Fruit fly (Drosophila melanogaster) whole organism, embryonic: ENCODE measurements around the gene CG12182.

Experiments used
- Asciz ChIP-seq: fragments of 200-800 bp; sonication (Bioruptor generic); optimal IDR thresholded peaks from 2 replicates; lab custom pipeline; 2017; ENCODE audit warnings: missing biosample characterization, mild to moderate bottlenecking, missing genetic modification characterization, missing genetic modification reagents
- Atf3 ChIP-seq: fragments of 200-800 bp; sonication (Bioruptor generic); optimal IDR thresholded peaks from 3 replicates; lab custom pipeline; 2016; ENCODE audit warnings: missing biosample characterization, missing genetic modification characterization
- CG10321 ChIP-seq: fragments of 200-800 bp; sonication (Bioruptor generic); IDR thresholded peaks from 2 replicates; pipeline ENCODE4 v1.3.6; 2022; ENCODE audit warnings: missing biosample characterization, missing genetic modification characterization
- CG11085 ChIP-seq: fragments of 200-800 bp; sonication (Bioruptor generic); IDR thresholded peaks from 2 replicates; pipeline ENCODE4 v1.3.6; 2022; ENCODE audit warnings: missing biosample characterization, missing genetic modification characterization
- CG12155 ChIP-seq: fragments of 200-800 bp; sonication (Bioruptor generic); optimal IDR thresholded peaks from 3 replicates; lab custom pipeline; 2016; ENCODE audit warnings: missing biosample characterization, missing genetic modification characterization
- CG12299 ChIP-seq: fragments of 200-800 bp; sonication (Bioruptor generic); optimal IDR thresholded peaks from 2 replicates; lab custom pipeline; 2018; ENCODE audit warnings: missing biosample characterization, mild to moderate bottlenecking, missing genetic modification characterization
- CG12659 ChIP-seq: fragments of 200-800 bp; sonication (Bioruptor generic); optimal IDR thresholded peaks from 3 replicates; lab custom pipeline; 2017; ENCODE audit warnings: mild to moderate bottlenecking, missing biosample characterization, missing genetic modification reagents, missing genetic modification characterization
- CG13894 ChIP-seq: fragments of 200-800 bp; sonication (Bioruptor generic); optimal IDR thresholded peaks from 3 replicates; lab custom pipeline; 2018; ENCODE audit warnings: missing biosample characterization, mild to moderate bottlenecking, missing genetic modification characterization, moderate library complexity
- CG14710 ChIP-seq: fragments of 200-800 bp; sonication (Bioruptor generic); optimal IDR thresholded peaks from 3 replicates; lab custom pipeline; 2019; ENCODE audit warnings: missing biosample characterization, mild to moderate bottlenecking, missing genetic modification characterization, moderate library complexity
- CG14965 ChIP-seq: fragments of 200-800 bp; sonication (Bioruptor generic); optimal IDR thresholded peaks from 2 replicates; lab custom pipeline; 2016; ENCODE audit warnings: missing biosample characterization, missing genetic modification characterization, borderline replicate concordance
- CG2120 ChIP-seq: fragments of 200-800 bp; sonication (Bioruptor generic); optimal IDR thresholded peaks from 3 replicates; lab custom pipeline; 2016; ENCODE audit warnings: missing biosample characterization, missing genetic modification characterization
- CG32532 ChIP-seq: fragments of 200-800 bp; sonication (Bioruptor generic); IDR thresholded peaks from 2 replicates; pipeline ENCODE4 v1.3.6; 2022; ENCODE audit warnings: missing biosample characterization, missing genetic modification characterization
- CG32772 ChIP-seq: fragments of 200-800 bp; sonication (Bioruptor generic); IDR thresholded peaks from 2 replicates; pipeline ENCODE4 v1.3.6; 2022; ENCODE audit warnings: missing biosample characterization, missing genetic modification characterization
- CG33213 ChIP-seq: fragments of 200-800 bp; sonication (Bioruptor generic); optimal IDR thresholded peaks from 3 replicates; lab custom pipeline; 2016; ENCODE audit warnings: missing biosample characterization, missing genetic modification characterization
- CG3726 ChIP-seq: fragments of 200-800 bp; sonication (Bioruptor generic); IDR thresholded peaks from 3 replicates; pipeline ENCODE4, ENCODE4 v1.3.6; 2022; ENCODE audit warnings: missing biosample characterization, missing genetic modification characterization
- CG4404 ChIP-seq: fragments of 200-800 bp; sonication (Bioruptor generic); IDR thresholded peaks from 2 replicates; pipeline ENCODE4 v1.3.6; 2022; ENCODE audit warnings: missing biosample characterization, missing genetic modification characterization
- CG4424 ChIP-seq: fragments of 200-800 bp; sonication (Bioruptor generic); optimal IDR thresholded peaks from 3 replicates; lab custom pipeline; 2016; ENCODE audit warnings: missing biosample characterization, missing genetic modification characterization
- CG4617 ChIP-seq: fragments of 200-800 bp; sonication (Bioruptor generic); optimal IDR thresholded peaks from 3 replicates; lab custom pipeline; 2016; ENCODE audit warnings: missing biosample characterization, missing genetic modification characterization, borderline replicate concordance
- CG6254 ChIP-seq: fragments of 200-800 bp; sonication (Bioruptor generic); optimal IDR thresholded peaks from 3 replicates; lab custom pipeline; 2017; ENCODE audit warnings: mild to moderate bottlenecking, missing biosample characterization, missing genetic modification reagents, missing genetic modification characterization
- CG6654 ChIP-seq: fragments of 200-800 bp; sonication (Bioruptor generic); optimal IDR thresholded peaks from 2 replicates; lab custom pipeline; 2017; ENCODE audit warnings: missing biosample characterization, mild to moderate bottlenecking, missing genetic modification characterization
- CG9797 ChIP-seq: fragments of 200-800 bp; sonication (Bioruptor generic); optimal IDR thresholded peaks from 3 replicates; lab custom pipeline; 2018; ENCODE audit warnings: missing biosample characterization, mild to moderate bottlenecking, missing genetic modification characterization
- Dll ChIP-seq: fragments of 200-800 bp; sonication (Bioruptor generic); IDR thresholded peaks from 4 replicates; pipeline ENCODE4 v1.3.6; 2022; ENCODE audit warnings: missing biosample characterization, missing genetic modification characterization; ENCODE audit not compliant: partially characterized antibody
- Fer2 ChIP-seq: fragments of 200-800 bp; sonication (Bioruptor generic); optimal IDR thresholded peaks from 2 replicates; lab custom pipeline; 2018; ENCODE audit warnings: missing biosample characterization, mild to moderate bottlenecking, missing genetic modification characterization, moderate library complexity
- Six4 ChIP-seq: fragments of 200-800 bp; sonication (Bioruptor generic); optimal IDR thresholded peaks from 2 replicates; lab custom pipeline; 2016; ENCODE audit warnings: missing biosample characterization, missing genetic modification characterization
- Sry-β ChIP-seq: fragments of 200-800 bp; sonication (Bioruptor generic); optimal IDR thresholded peaks from 2 replicates; lab custom pipeline; 2018; ENCODE audit warnings: missing biosample characterization, mild to moderate bottlenecking, missing genetic modification characterization, moderate library complexity
- Tbp ChIP-seq: fragments of >200 bp; optimal IDR thresholded peaks from 2 replicates; lab custom pipeline; 2018; ENCODE audit warnings: missing biosample characterization, missing genetic modification characterization
- az2 ChIP-seq: fragments of 200-800 bp; sonication (Bioruptor generic); optimal IDR thresholded peaks from 3 replicates; lab custom pipeline; 2016; ENCODE audit warnings: missing biosample characterization, missing genetic modification characterization
- bab2 ChIP-seq: fragments of 200-800 bp; sonication (Bioruptor generic); optimal IDR thresholded peaks from 2 replicates; lab custom pipeline; 2016; ENCODE audit warnings: missing biosample characterization, missing genetic modification characterization
- cato ChIP-seq: fragments of 200-800 bp; sonication (Bioruptor generic); optimal IDR thresholded peaks from 2 replicates; lab custom pipeline; 2016; ENCODE audit warnings: missing biosample characterization, missing genetic modification characterization, borderline replicate concordance
- ci ChIP-seq: fragments of 200-800 bp; sonication (Bioruptor generic); IDR thresholded peaks from 3 replicates; pipeline ENCODE4 v1.3.6; 2022; ENCODE audit warnings: missing biosample characterization, missing genetic modification characterization
- da ChIP-seq: fragments of 200-800 bp; sonication (Bioruptor generic); optimal IDR thresholded peaks from 2 replicates; lab custom pipeline; 2016; ENCODE audit warnings: missing biosample characterization, missing genetic modification characterization
- danr ChIP-seq: fragments of 200-800 bp; sonication (Bioruptor generic); IDR thresholded peaks from 2 replicates; pipeline ENCODE4 v1.3.6; 2022; ENCODE audit warnings: missing biosample characterization, missing genetic modification characterization
- dpn ChIP-seq, 2 experiments: fragments of 200-800 bp; sonication (Bioruptor generic); optimal IDR thresholded peaks; 3 replicates each; lab custom pipeline; 2016; ENCODE audit warnings: missing biosample characterization in 2 of 2, missing genetic modification characterization in 2 of 2
- fu2 ChIP-seq: fragments of 200-800 bp; sonication (Bioruptor generic); optimal IDR thresholded peaks from 2 replicates; lab custom pipeline; 2016; ENCODE audit warnings: missing biosample characterization, missing genetic modification characterization
- gfzf ChIP-seq: fragments of 200-800 bp; sonication (Bioruptor generic); optimal IDR thresholded peaks from 2 replicates; lab custom pipeline; 2016; ENCODE audit warnings: missing biosample characterization, mild to moderate bottlenecking, missing genetic modification characterization, moderate library complexity
- inv ChIP-seq: fragments of 200-800 bp; sonication (Bioruptor generic); IDR thresholded peaks from 2 replicates; pipeline ENCODE4 v1.3.6; 2022; ENCODE audit warnings: missing biosample characterization, missing genetic modification characterization; ENCODE audit not compliant: partially characterized antibody
- mam ChIP-seq: fragments of 200-800 bp; sonication (Bioruptor generic); optimal IDR thresholded peaks from 3 replicates; lab custom pipeline; 2016; ENCODE audit warnings: missing biosample characterization, missing genetic modification characterization
- oc ChIP-seq: fragments of 200-800 bp; sonication (Bioruptor generic); optimal IDR thresholded peaks from 2 replicates; lab custom pipeline; 2018; ENCODE audit warnings: missing biosample characterization, mild to moderate bottlenecking, missing genetic modification characterization, moderate library complexity
- otp ChIP-seq: fragments of 200-800 bp; sonication (Bioruptor generic); IDR thresholded peaks from 3 replicates; pipeline ENCODE4, ENCODE4 v1.3.6; 2022; ENCODE audit warnings: missing biosample characterization, missing genetic modification characterization
- peb ChIP-seq: fragments of 200-800 bp; sonication (Bioruptor generic); IDR thresholded peaks from 2 replicates; pipeline ENCODE4 v1.3.6; 2022; ENCODE audit warnings: missing biosample characterization, missing genetic modification characterization
- rib ChIP-seq: fragments of 200-800 bp; sonication (Bioruptor generic); IDR thresholded peaks from 2 replicates; pipeline ENCODE4 v1.3.6; 2022; ENCODE audit warnings: missing biosample characterization, missing genetic modification characterization
- seq ChIP-seq: fragments of 200-800 bp; sonication (Bioruptor generic); IDR thresholded peaks from 2 replicates; pipeline ENCODE4 v1.3.6; 2022; ENCODE audit warnings: missing biosample characterization, missing genetic modification characterization
- sisA ChIP-seq: fragments of 200-800 bp; sonication (Bioruptor generic); IDR thresholded peaks from 2 replicates; pipeline ENCODE4 v1.3.6; 2022; ENCODE audit warnings: missing biosample characterization, missing genetic modification characterization
- slp2 ChIP-seq: fragments of 200-800 bp; sonication (Bioruptor generic); optimal IDR thresholded peaks from 2 replicates; lab custom pipeline; 2016; ENCODE audit warnings: missing biosample characterization, missing genetic modification characterization
- tio ChIP-seq: fragments of 200-800 bp; sonication (Bioruptor generic); optimal IDR thresholded peaks from 2 replicates; lab custom pipeline; 2017; ENCODE audit warnings: missing biosample characterization, missing genetic modification characterization, inconsistent platforms
- tll ChIP-seq, 2 experiments: fragments of 200-800 bp in 1 of 2; fragments of >200 bp in 1 of 2; sonication (Bioruptor generic) in 1 of 2; optimal IDR thresholded peaks; 2 replicates each; lab custom pipeline; 2017 to 2019; ENCODE audit warnings: missing biosample characterization in 2 of 2, missing genetic modification characterization in 2 of 2, mild to moderate bottlenecking in 1 of 2, moderate library complexity in 1 of 2
- tup ChIP-seq: fragments of 200-800 bp; sonication (Bioruptor generic); optimal IDR thresholded peaks from 2 replicates; lab custom pipeline; 2016; ENCODE audit warnings: missing biosample characterization, mild to moderate bottlenecking, missing genetic modification characterization, moderate library complexity
- usp ChIP-seq: fragments of >200 bp; optimal IDR thresholded peaks from 2 replicates; lab custom pipeline; 2017; ENCODE audit warnings: missing biosample characterization, missing genetic modification characterization
- wdn ChIP-seq: fragments of 200-800 bp; sonication (Bioruptor generic); IDR thresholded peaks from 2 replicates; pipeline ENCODE4 v1.3.6; 2022; ENCODE audit warnings: missing biosample characterization, missing genetic modification characterization
- z ChIP-seq: fragments of 200-800 bp; sonication (Bioruptor generic); IDR thresholded peaks from 3 replicates; pipeline ENCODE4 v1.3.6; 2022; ENCODE audit warnings: missing biosample characterization, missing genetic modification characterization

The CG12182 gene

dm6 chr3L:2581343-2581825 lies 18.0 kb downstream of the CG12182 start (continued):
- TF ChIP-seq rib (GFP tag; lab: Robert Waterston, UW), result no peak
- TF ChIP-seq da, result peak; percentile 54
- peak; percentile 73 for TF ChIP-seq CG4424 (GFP tag; lab: Kevin White, UChicago)
- TF ChIP-seq slp2, result peak; percentile 22
- TF ChIP-seq seq (GFP tag; lab: Robert Waterston, UW), result peak; percentile 89
- peak; percentile 13 for TF ChIP-seq Fer2 (tag; lab: Kevin White, UChicago)
- TF ChIP-seq danr (GFP tag; lab: Robert Waterston, UW), result peak; percentile 82
- TF ChIP-seq cato (GFP tag; lab: Kevin White, UChicago), result peak; percentile 15
- peak; percentile 82 for TF ChIP-seq CG6254 (GFP tag; lab: Kevin White, UChicago)
- TF ChIP-seq CG6654 (GFP tag; lab: Kevin White, UChicago), result peak; percentile 77
- peak; percentile 66 for TF ChIP-seq tio (GFP tag; lab: Kevin White, UChicago)
- TF ChIP-seq usp (GFP tag; lab: Kevin White, UChicago), result no peak
- TF ChIP-seq gfzf (GFP tag; lab: Kevin White, UChicago), result no peak
- TF ChIP-seq ci (GFP tag; lab: Robert Waterston, UW), result peak; percentile 97
- TF ChIP-seq CG12155 (GFP tag; lab: Kevin White, UChicago), result peak; percentile 69
- no peak for TF ChIP-seq Dll (GFP tag; lab: Robert Waterston, UW)
- peak; percentile 0 for TF ChIP-seq Sry-β (GFP tag; lab: Kevin White, UChicago)
- peak; percentile 89 for TF ChIP-seq CG14710 (tag; lab: Kevin White, UChicago)
- peak; percentile 85 for TF ChIP-seq wdn
- TF ChIP-seq sisA (GFP tag; lab: Robert Waterston, UW), result peak; percentile 87
- TF ChIP-seq CG12659 (GFP tag; lab: Kevin White, UChicago), result peak; percentile 77
- TF ChIP-seq CG32772 (GFP tag; lab: Robert Waterston, UW), result peak; percentile 71
- TF ChIP-seq CG12299, result peak; percentile 59
- peak; percentile 58 for TF ChIP-seq fu2 (GFP tag; lab: Kevin White, UChicago)
- TF ChIP-seq CG2120 (GFP tag; lab: Kevin White, UChicago), result peak; percentile 89
- TF ChIP-seq tup, result peak; percentile 58
- TF ChIP-seq peb (GFP tag; lab: Robert Waterston, UW), result peak; percentile 49; the same call in 1 of the 2 replicates
- TF ChIP-seq dpn (GFP tag; optimal IDR thresholded peaks at IDR 0.05; lab: Kevin White, UChicago), result peak; percentile 72 to 79
- peak; percentile 53; the same call in 1 of the 3 replicates for TF ChIP-seq z (GFP tag; lab: Robert Waterston, UW)
- peak; percentile 69 for TF ChIP-seq CG10321 (GFP tag; lab: Robert Waterston, UW)
- TF ChIP-seq tll (GFP tag; optimal IDR thresholded peaks at IDR 0.05; lab: Kevin White, UChicago), result peak in 1 of 2 experiments; percentile 7
- TF ChIP-seq CG11085, result peak; percentile 75
- TF ChIP-seq Atf3 (GFP tag; lab: Kevin White, UChicago), result peak; percentile 72
- no peak for TF ChIP-seq CG9797 (GFP tag; lab: Kevin White, UChicago)
- peak; percentile 26 for TF ChIP-seq CG14965 (GFP tag; lab: Kevin White, UChicago)
- peak; percentile 83 for TF ChIP-seq bab2
- peak; percentile 54; the same call in 1 of the 2 replicates for TF ChIP-seq CG4404 (GFP tag; lab: Robert Waterston, UW)
- peak; percentile 55 for TF ChIP-seq CG13894
- peak; percentile 78 for TF ChIP-seq az2 (GFP tag; lab: Kevin White, UChicago)
- TF ChIP-seq CG32532 (GFP tag; lab: Robert Waterston, UW), result peak; percentile 91
- peak; percentile 69 for TF ChIP-seq oc
- TF ChIP-seq inv (GFP tag; lab: Robert Waterston, UW), result 0 out of 2 replicates have a peak, but pooled peaks have one; percentile 27
- TF ChIP-seq mam (GFP tag; lab: Kevin White, UChicago), result peak; percentile 80
- TF ChIP-seq CG33213 (GFP tag; lab: Kevin White, UChicago), result peak; percentile 53
- peak; percentile 76 for TF ChIP-seq Asciz (GFP tag; lab: Kevin White, UChicago)
- TF ChIP-seq CG3726, result peak; percentile 84
- TF ChIP-seq CG4617, result no peak
- TF ChIP-seq otp, result peak; percentile 94
- peak; percentile 72 for TF ChIP-seq Six4 (GFP tag; lab: Kevin White, UChicago)
- TF ChIP-seq Tbp (GFP tag; lab: Kevin White, UChicago), result no peak
